Fruit fly (Drosophila melanogaster): ENCODE measurements around the gene CG17380.

The CG17380 gene

dm6 chr3R:23355829-23356738, 47.4 kb downstream of the CG17380 start, which contains the start of the genes ATPsynCF6 and Sec13 (continued):
- peak; percentile 7 for TF ChIP-seq CG12942 (GFP tag; optimal IDR thresholded peaks at IDR 0.05)

All from whole organism, embryonic.